Worm (Caenorhabditis elegans): ENCODE data around the gene tag-191.

tag-191 gene

DNA sequence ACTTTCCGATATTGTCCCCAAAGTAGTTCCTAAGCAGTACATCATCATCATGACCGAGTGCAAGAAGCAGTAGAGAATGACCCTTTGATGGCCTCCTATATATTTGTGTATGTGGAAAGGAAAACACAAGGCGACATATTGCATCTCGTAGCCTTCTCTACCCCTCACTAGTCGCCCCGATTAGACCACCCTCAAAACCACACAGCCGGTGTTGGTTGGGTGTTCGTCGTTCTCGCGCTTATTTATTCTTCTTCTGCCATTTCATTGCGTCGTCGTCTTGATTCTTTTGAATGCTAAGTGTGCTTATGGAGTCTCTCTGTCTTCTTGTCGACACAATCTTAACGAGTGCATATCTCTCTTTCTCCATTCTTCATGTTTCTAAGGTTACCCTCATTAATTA lies 38.0 kb downstream of the tag-191 start (continued):
- TF ChIP-seq ceh-45 (GFP tag; IDR thresholded peaks at IDR 0.05) (no peak), ceh-34 (tag; optimal IDR thresholded peaks at IDR 0.05) (peak; percentile 18), tbx-2 (tag; optimal IDR thresholded peaks at IDR 0.05) (peak; percentile 40), eyg-1 (tag; optimal IDR thresholded peaks at IDR 0.05) (no peak)

DNA sequence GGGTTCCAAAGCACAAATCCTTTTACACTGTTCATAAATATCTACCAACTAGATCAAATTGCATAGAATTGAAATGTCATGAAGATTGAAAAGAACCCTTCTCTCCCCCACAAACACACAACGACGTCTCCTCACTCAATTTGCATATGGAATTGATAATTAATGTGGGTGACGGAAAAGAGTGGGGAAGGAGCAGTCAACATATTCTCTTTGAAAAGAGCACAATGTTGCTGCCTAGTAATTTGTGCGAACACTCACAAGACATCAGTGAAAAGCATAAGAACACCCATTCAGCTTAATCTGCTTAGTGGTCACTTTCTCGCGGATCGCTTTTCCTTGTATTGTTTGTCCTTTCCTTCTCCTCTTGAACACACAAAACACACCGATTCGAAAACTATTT lies 39.7 kb downstream of the tag-191 start:
- TF ChIP-seq ceh-6 (GFP tag; optimal IDR thresholded peaks at IDR 0.05): peak; percentile 40
- TF ChIP-seq C08G9.2 (tag; optimal IDR thresholded peaks at IDR 0.05): no peak
- TF ChIP-seq ceh-22 (tag; optimal IDR thresholded peaks at IDR 0.05): no peak
- peak; percentile 74 for TF ChIP-seq unc-42 (tag; optimal IDR thresholded peaks at IDR 0.05)
- no peak for TF ChIP-seq unc-55 (GFP tag; optimal IDR thresholded peaks at IDR 0.05)
- TF ChIP-seq ceh-31 (tag; optimal IDR thresholded peaks at IDR 0.05): peak; percentile 20
- TF ChIP-seq ceh-19 (GFP tag; optimal IDR thresholded peaks at IDR 0.05): no peak
- TF ChIP-seq nhr-11 (tag; optimal IDR thresholded peaks at IDR 0.05): no peak
- no peak for TF ChIP-seq zip-5 (tag; optimal IDR thresholded peaks at IDR 0.05)
- no peak for TF ChIP-seq pha-2 (tag; optimal IDR thresholded peaks at IDR 0.05)

DNA sequence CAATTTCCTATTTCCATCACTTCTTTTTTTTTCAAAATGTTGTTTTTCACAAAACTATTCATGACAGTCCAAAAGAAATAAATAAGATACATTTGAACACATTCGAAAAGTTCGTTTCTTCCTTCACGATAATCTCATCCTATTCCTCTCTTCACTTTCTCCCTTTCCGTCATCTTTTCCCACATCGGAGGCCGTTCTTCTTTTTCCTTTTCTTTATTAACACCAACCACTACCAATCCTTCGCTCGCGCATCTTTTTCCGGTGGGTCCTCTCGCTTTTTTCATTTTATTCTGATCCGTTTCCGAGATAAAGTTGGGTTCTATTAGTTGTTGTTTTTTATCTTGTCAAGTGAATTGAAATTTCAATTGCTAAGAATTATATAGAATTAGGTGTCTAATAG lies 40.7 kb downstream of the tag-191 start:
- TF ChIP-seq ahr-1 (tag; optimal IDR thresholded peaks at IDR 0.05) (no peak), Y22D7AL.16 (tag; optimal IDR thresholded peaks at IDR 0.05) (no peak), T23F11.4 (GFP tag; optimal IDR thresholded peaks at IDR 0.05) (no peak), pha-4 (tag; optimal IDR thresholded peaks at IDR 0.05) (no peak), zip-5 (tag; optimal IDR thresholded peaks at IDR 0.05) (no peak), ztf-16 (tag; optimal IDR thresholded peaks at IDR 0.05) (no peak), ceh-45 (GFP tag; IDR thresholded peaks at IDR 0.05) (no peak), syd-9 (tag; optimal IDR thresholded peaks at IDR 0.05) (no peak), hlh-15 (tag; optimal IDR thresholded peaks at IDR 0.05) (no peak)

DNA sequence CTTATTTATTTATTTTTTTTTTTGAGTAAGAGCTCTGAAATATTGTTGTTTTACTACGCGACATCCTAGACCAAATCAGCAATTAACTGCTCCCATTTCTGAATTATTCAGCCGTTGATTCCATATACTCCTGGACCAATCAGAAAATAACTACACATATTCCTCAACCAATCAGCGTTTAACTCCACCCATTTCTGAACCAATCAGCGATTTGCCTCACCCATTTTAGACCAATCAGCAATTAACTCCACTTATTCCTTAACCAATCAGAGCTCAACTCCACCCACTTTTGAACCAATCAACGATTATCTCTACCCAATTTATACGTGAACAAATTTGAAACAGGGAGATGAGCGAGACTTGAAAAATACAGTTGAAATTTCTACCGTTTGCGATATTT lies 42.5 kb downstream of the tag-191 start:
- TF ChIP-seq hlh-8 (tag; optimal IDR thresholded peaks at IDR 0.05) (no peak), nfya-1 (tag; optimal IDR thresholded peaks at IDR 0.05) (peak; percentile 84), ceh-31 (tag; optimal IDR thresholded peaks at IDR 0.05) (no peak), ceh-6 (GFP tag; optimal IDR thresholded peaks at IDR 0.05) (no peak), hlh-30 (tag; optimal IDR thresholded peaks at IDR 0.05; ENCODE audit: insufficient read depth) (no peak)

DNA sequence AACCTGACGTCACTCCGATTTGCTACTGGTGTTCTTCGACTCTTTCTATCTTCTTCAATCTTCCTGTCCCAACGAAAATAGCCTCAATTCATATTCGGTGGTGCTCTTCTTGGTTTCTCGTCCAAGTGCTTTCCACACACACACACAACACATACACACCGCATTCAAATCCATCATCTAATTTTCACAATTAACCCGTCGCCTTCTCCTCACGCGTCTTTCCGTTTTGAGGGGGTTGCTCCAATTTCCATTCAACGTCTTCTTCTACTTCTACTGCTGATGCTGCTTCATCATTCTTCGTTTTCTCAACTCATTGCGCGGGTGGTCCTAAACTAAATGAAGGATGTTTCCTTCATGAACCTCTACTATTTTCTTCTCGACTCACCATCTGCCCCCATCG lies 45.1 kb downstream of the tag-191 start:
- TF ChIP-seq pax-1 (tag; optimal IDR thresholded peaks at IDR 0.05) (no peak), F13H6.1 (tag; optimal IDR thresholded peaks at IDR 0.05) (no peak), ceh-9 (tag; optimal IDR thresholded peaks at IDR 0.05) (no peak), C08G9.2 (tag; optimal IDR thresholded peaks at IDR 0.05) (peak; percentile 23), unc-86 (tag; optimal IDR thresholded peaks at IDR 0.05) (no peak), fax-1 (tag; optimal IDR thresholded peaks at IDR 0.05) (no peak), dmd-4 (tag; optimal IDR thresholded peaks at IDR 0.05; ENCODE audit: borderline replicate concordance) (no peak), tbx-2 (tag; optimal IDR thresholded peaks at IDR 0.05) (peak; percentile 46), ceh-14 (tag; optimal IDR thresholded peaks at IDR 0.05) (peak; percentile 35), pros-1 (tag; optimal IDR thresholded peaks at IDR 0.05) (no peak), dve-1 (tag; optimal IDR thresholded peaks at IDR 0.05) (no peak), pha-2 (tag; optimal IDR thresholded peaks at IDR 0.05) (no peak), ceh-31 (tag; optimal IDR thresholded peaks at IDR 0.05) (peak; percentile 24), ceh-34 (tag; optimal IDR thresholded peaks at IDR 0.05) (no peak), sdc-2 (tag; optimal IDR thresholded peaks at IDR 0.05) (no peak), elt-4 (tag; optimal IDR thresholded peaks at IDR 0.05) (no peak), unc-55 (GFP tag; optimal IDR thresholded peaks at IDR 0.05) (no peak), npax-4 (tag; optimal IDR thresholded peaks at IDR 0.05) (no peak), che-1 (tag; optimal IDR thresholded peaks at IDR 0.05) (no peak), ref-2 (tag; optimal IDR thresholded peaks at IDR 0.05) (no peak), sox-2 (GFP tag; IDR thresholded peaks at IDR 0.05) (no peak), rnt-1 (tag; optimal IDR thresholded peaks at IDR 0.05) (no peak), unc-3 (GFP tag; conservative IDR thresholded peaks at IDR 0.05) (no peak), unc-3 (tag; optimal IDR thresholded peaks at IDR 0.05) (no peak), nhr-232 (tag; optimal IDR thresholded peaks at IDR 0.05) (no peak), nfya-1 (tag; optimal IDR thresholded peaks at IDR 0.05) (no peak), ceh-48 (tag; optimal IDR thresholded peaks at IDR 0.05) (no peak), unc-42 (tag; optimal IDR thresholded peaks at IDR 0.05) (peak; percentile 87), lim-6 (tag; optimal IDR thresholded peaks at IDR 0.05) (no peak), ztf-16 (tag; optimal IDR thresholded peaks at IDR 0.05) (no peak), K02D7.2 (tag; optimal IDR thresholded peaks at IDR 0.05) (no peak)
